Fruit fly (Drosophila melanogaster): ENCODE results near the gene CG32816.

DNA sequence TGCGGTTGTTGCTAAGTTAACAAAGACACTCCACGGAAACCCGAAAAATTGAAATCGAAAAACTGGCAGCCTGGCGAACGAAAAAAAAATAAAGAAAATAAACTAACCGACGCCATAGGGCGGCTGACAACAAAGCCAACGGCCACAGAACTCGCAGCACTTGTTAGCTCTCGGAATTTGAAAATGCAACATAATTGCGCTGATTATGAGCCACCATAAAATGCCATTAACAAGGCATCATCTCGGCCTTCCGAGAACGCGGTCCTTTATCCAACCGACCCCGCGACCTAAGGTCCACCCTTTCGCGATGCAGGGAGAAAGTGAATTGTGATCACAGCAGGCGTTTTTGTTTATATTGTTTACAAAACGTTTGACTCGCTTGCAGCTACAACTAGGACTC lies 93.1 kb downstream of the CG32816 start:
- TF ChIP-seq dsx (GFP tag; optimal IDR thresholded peaks at IDR 0.05; ENCODE audit: poor library complexity, severe bottlenecking) (no peak), vri (GFP tag; optimal IDR thresholded peaks at IDR 0.05) (no peak), acj6 (GFP tag; optimal IDR thresholded peaks at IDR 0.05) (no peak), fkh (GFP tag; optimal IDR thresholded peaks at IDR 0.05) (no peak), Blimp-1 (GFP tag; optimal IDR thresholded peaks at IDR 0.05) (no peak), CG9139 (GFP tag; optimal IDR thresholded peaks at IDR 0.05) (no peak), lz (GFP tag; optimal IDR thresholded peaks at IDR 0.05) (no peak), CG6792 (GFP tag; optimal IDR thresholded peaks at IDR 0.05) (no peak), CG11294 (GFP tag; IDR thresholded peaks at IDR 0.05) (no peak), fd59A (GFP tag; optimal IDR thresholded peaks at IDR 0.05) (no peak)

Data from whole organism, prepupa.